Worm (Caenorhabditis elegans) whole organism, L1 larva: ENCODE results near the gene smg-8.
A peak's percentile ranks its signal among the peaks of the same experiment; 100 is the strongest.

Experiments
- C34B4.2 ChIP-seq: sonication (generic microtip); optimal IDR thresholded peaks from 2 replicates; lab custom pipeline; 2017; ENCODE audit warnings: mild to moderate bottlenecking, missing genetic modification characterization, missing compliant biosample characterization
- aha-1 ChIP-seq: fragments of 150-350 bp; optimal IDR thresholded peaks from 2 replicates; lab custom pipeline; 2014; ENCODE audit warnings: missing biosample characterization, missing genetic modification characterization
- ceh-8 ChIP-seq: fragments of 200-800 bp; sonication (Bioruptor generic); optimal IDR thresholded peaks from 2 replicates; lab custom pipeline; 2018; ENCODE audit warnings: mild to moderate bottlenecking, missing genetic modification characterization, moderate library complexity, missing compliant biosample characterization
- efl-1 ChIP-seq, 4 experiments: fragments of 150-350 bp; optimal IDR thresholded peaks in 3 of 4; peaks in 1 of 4; 1 replicate in 1 of 4; 2 replicates in 3 of 4; lab custom pipeline; 2014; ENCODE audit warnings: missing biosample characterization in 2 of 4, missing genetic modification characterization in 2 of 4, missing genetic modification reagents in 2 of 4
- efl-3 ChIP-seq: fragments of 200-800 bp; sonication (Bioruptor generic); optimal IDR thresholded peaks from 2 replicates; lab custom pipeline; 2018; ENCODE audit warnings: mild to moderate bottlenecking, missing genetic modification characterization, missing compliant biosample characterization
- elt-2 ChIP-seq: sonication (generic microtip); optimal IDR thresholded peaks from 2 replicates; lab custom pipeline; 2016; ENCODE audit warnings: missing genetic modification characterization, mild to moderate bottlenecking, inconsistent platforms, missing compliant biosample characterization, missing genetic modification reagents
- elt-3 ChIP-seq, 6 experiments: fragments of 150-350 bp in 1 of 6; sonication (generic microtip); optimal IDR thresholded peaks; 2 replicates each; lab custom pipeline; 2017 to 2018; ENCODE audit warnings: missing biosample characterization in 6 of 6, missing genetic modification characterization in 6 of 6, inconsistent platforms in 1 of 6
- ets-5 ChIP-seq: fragments of 200-800 bp; sonication (Bioruptor generic); IDR thresholded peaks from 2 replicates; pipeline ENCODE4 v1.3.6; 2022; ENCODE audit warnings: missing genetic modification characterization, missing compliant biosample characterization
- fkh-10 ChIP-seq: sonication (generic microtip); optimal IDR thresholded peaks from 2 replicates; lab custom pipeline; 2017; ENCODE audit warnings: missing biosample characterization, missing genetic modification reagents, missing genetic modification characterization
- fkh-8 ChIP-seq: sonication (generic microtip); optimal IDR thresholded peaks from 2 replicates; lab custom pipeline; 2016; ENCODE audit warnings: mild to moderate bottlenecking, missing genetic modification characterization, missing compliant biosample characterization
- hlh-4 ChIP-seq: sonication (generic microtip); optimal IDR thresholded peaks from 2 replicates; lab custom pipeline; 2016; ENCODE audit warnings: mild to moderate bottlenecking, missing genetic modification characterization, missing compliant biosample characterization
- hpl-2 ChIP-seq: fragments of 150-350 bp; optimal IDR thresholded peaks from 2 replicates; lab custom pipeline; 2014; ENCODE audit warnings: missing biosample characterization, missing genetic modification reagents, missing genetic modification characterization
- lin-13 ChIP-seq: fragments of 150-350 bp; optimal IDR thresholded peaks from 2 replicates; lab custom pipeline; 2014; ENCODE audit warnings: missing biosample characterization, missing genetic modification reagents, missing genetic modification characterization
- lin-15B ChIP-seq: fragments of 150-350 bp; sonication (generic microtip); optimal IDR thresholded peaks from 3 replicates; lab custom pipeline; 2014; ENCODE audit warnings: missing biosample characterization, missing genetic modification characterization
- lin-35 ChIP-seq, 2 experiments: fragments of 150-350 bp; optimal IDR thresholded peaks; 2 replicates each; lab custom pipeline; 2014; ENCODE audit warnings: missing biosample characterization in 2 of 2, missing genetic modification characterization in 2 of 2, missing genetic modification reagents in 2 of 2
- lir-3 ChIP-seq: sonication (generic microtip); optimal IDR thresholded peaks from 2 replicates; lab custom pipeline; 2016; ENCODE audit warnings: mild to moderate bottlenecking, missing genetic modification characterization, moderate library complexity, missing compliant biosample characterization; ENCODE audit not compliant: poor library complexity
- mab-9 ChIP-seq: fragments of 200-800 bp; sonication (Bioruptor generic); IDR thresholded peaks from 2 replicates; pipeline ENCODE4 v1.3.6; 2022; ENCODE audit warnings: missing genetic modification reagents, missing genetic modification characterization, missing compliant biosample characterization
- mdl-1 ChIP-seq, 2 experiments: fragments of 150-350 bp; optimal IDR thresholded peaks; 2 replicates each; lab custom pipeline; 2014 to 2017; ENCODE audit warnings: missing biosample characterization in 2 of 2, missing genetic modification characterization in 2 of 2, inconsistent platforms in 1 of 2
- nhr-20 ChIP-seq: sonication (generic microtip); optimal IDR thresholded peaks from 2 replicates; lab custom pipeline; 2016; ENCODE audit warnings: mild to moderate bottlenecking, missing genetic modification characterization, missing compliant biosample characterization
- nhr-237 ChIP-seq: fragments of 150-350 bp; optimal IDR thresholded peaks from 2 replicates; lab custom pipeline; 2014; ENCODE audit warnings: missing biosample characterization, missing genetic modification characterization
- nhr-28 ChIP-seq: fragments of 150-350 bp; optimal IDR thresholded peaks from 2 replicates; lab custom pipeline; 2014; ENCODE audit warnings: missing biosample characterization, missing genetic modification characterization
- nhr-47 ChIP-seq: sonication (generic microtip); optimal IDR thresholded peaks from 2 replicates; lab custom pipeline; 2016; ENCODE audit warnings: mild to moderate bottlenecking, missing genetic modification characterization, moderate library complexity, missing compliant biosample characterization
- nhr-71 ChIP-seq: sonication (generic microtip); optimal IDR thresholded peaks from 2 replicates; lab custom pipeline; 2016; ENCODE audit warnings: mild to moderate bottlenecking, missing genetic modification characterization, moderate library complexity, missing compliant biosample characterization
- nhr-76 ChIP-seq: sonication (generic microtip); optimal IDR thresholded peaks from 2 replicates; lab custom pipeline; 2017; ENCODE audit warnings: missing biosample characterization, missing genetic modification characterization
- nhr-84 ChIP-seq: sonication (generic microtip); optimal IDR thresholded peaks from 2 replicates; lab custom pipeline; 2017; ENCODE audit warnings: missing biosample characterization, missing genetic modification characterization
- nhr-90 ChIP-seq: sonication (generic microtip); optimal IDR thresholded peaks from 2 replicates; lab custom pipeline; 2016; ENCODE audit warnings: mild to moderate bottlenecking, missing genetic modification characterization, missing compliant biosample characterization; ENCODE audit not compliant: poor library complexity
- pqm-1 ChIP-seq: sonication (generic microtip); optimal IDR thresholded peaks from 3 replicates; lab custom pipeline; 2017; ENCODE audit warnings: missing biosample characterization, missing genetic modification characterization
- skn-1 ChIP-seq: fragments of 150-350 bp; optimal IDR thresholded peaks from 2 replicates; lab custom pipeline; 2014; ENCODE audit warnings: missing biosample characterization, missing genetic modification characterization
- snpc-4 ChIP-seq: fragments of 150-350 bp; optimal IDR thresholded peaks from 2 replicates; lab custom pipeline; 2014; ENCODE audit warnings: missing biosample characterization, missing genetic modification characterization
- sptf-1 ChIP-seq: fragments of 150-350 bp; optimal IDR thresholded peaks from 2 replicates; lab custom pipeline; 2014; ENCODE audit warnings: missing biosample characterization, missing genetic modification characterization
- swsn-7 ChIP-seq: sonication (generic microtip); optimal IDR thresholded peaks from 2 replicates; lab custom pipeline; 2016; ENCODE audit warnings: missing genetic modification characterization, missing compliant biosample characterization
- tbx-2 ChIP-seq: sonication (generic microtip); optimal IDR thresholded peaks from 2 replicates; lab custom pipeline; 2016; ENCODE audit warnings: missing genetic modification characterization, missing compliant biosample characterization
- tlp-1 ChIP-seq: fragments of 150-350 bp; optimal IDR thresholded peaks from 2 replicates; lab custom pipeline; 2014; ENCODE audit warnings: missing biosample characterization, missing genetic modification characterization
- unc-130 ChIP-seq: fragments of 150-350 bp; optimal IDR thresholded peaks from 2 replicates; lab custom pipeline; 2017; ENCODE audit warnings: missing biosample characterization, missing genetic modification characterization, inconsistent platforms
- xbp-1 ChIP-seq: sonication (generic microtip); optimal IDR thresholded peaks from 2 replicates; lab custom pipeline; 2016; ENCODE audit warnings: missing genetic modification characterization, missing compliant biosample characterization
- zag-1 ChIP-seq: fragments of 150-350 bp; optimal IDR thresholded peaks from 2 replicates; lab custom pipeline; 2014; ENCODE audit warnings: missing biosample characterization, missing genetic modification characterization
- ztf-11 ChIP-seq, 2 experiments: sonication (generic microtip); optimal IDR thresholded peaks; 2 replicates each; lab custom pipeline; 2016 to 2017; ENCODE audit warnings: missing genetic modification characterization in 2 of 2, missing biosample characterization in 1 of 2, missing compliant biosample characterization in 1 of 2
- ztf-4 ChIP-seq: fragments of 150-350 bp; optimal IDR thresholded peaks from 2 replicates; lab custom pipeline; 2014; ENCODE audit warnings: missing biosample characterization, missing genetic modification characterization

The smg-8 gene

DNA sequence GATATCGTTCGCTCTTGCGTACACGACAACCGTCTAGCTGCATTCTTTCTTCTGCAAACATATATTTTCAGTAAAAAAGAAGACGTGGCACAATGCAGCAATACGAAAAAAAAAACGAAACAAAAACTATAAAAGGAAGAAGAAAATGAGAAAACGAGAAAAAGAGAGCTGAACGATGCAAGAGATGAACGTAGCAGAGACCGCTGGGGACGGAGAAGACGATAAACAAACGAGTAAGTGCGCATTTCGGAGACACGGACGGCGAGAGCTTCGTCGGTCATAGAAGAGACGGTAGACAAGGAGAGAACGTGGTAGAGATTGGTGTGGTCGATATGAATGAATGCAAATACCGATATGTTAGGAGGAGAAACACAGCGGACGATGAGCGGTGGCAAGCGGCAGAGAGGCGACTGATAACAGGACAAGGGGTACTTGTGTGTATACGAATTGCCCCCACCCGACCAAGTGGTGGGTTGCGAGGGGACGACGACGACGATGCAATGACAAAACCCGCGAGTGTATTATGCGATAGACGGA lies 3.2 kb upstream of the smg-8 start, which contains the start of gene K04B12.2 (continued):
- TF ChIP-seq skn-1 (tag; lab: Kevin White, UChicago): peak; percentile 45
- TF ChIP-seq lin-15B (tag; lab: Kevin White, UChicago): no peak
- no peak for TF ChIP-seq nhr-28 (tag; lab: Kevin White, UChicago)
- no peak for TF ChIP-seq nhr-76 (tag; lab: Kevin White, UChicago)
- peak; percentile 48 for TF ChIP-seq elt-2 (tag; lab: Kevin White, UChicago)
- no peak for TF ChIP-seq hpl-2 (GFP tag; lab: Kevin White, UChicago)
- no peak for TF ChIP-seq hlh-4 (tag; lab: Kevin White, UChicago)
- TF ChIP-seq ceh-8: no peak

DNA sequence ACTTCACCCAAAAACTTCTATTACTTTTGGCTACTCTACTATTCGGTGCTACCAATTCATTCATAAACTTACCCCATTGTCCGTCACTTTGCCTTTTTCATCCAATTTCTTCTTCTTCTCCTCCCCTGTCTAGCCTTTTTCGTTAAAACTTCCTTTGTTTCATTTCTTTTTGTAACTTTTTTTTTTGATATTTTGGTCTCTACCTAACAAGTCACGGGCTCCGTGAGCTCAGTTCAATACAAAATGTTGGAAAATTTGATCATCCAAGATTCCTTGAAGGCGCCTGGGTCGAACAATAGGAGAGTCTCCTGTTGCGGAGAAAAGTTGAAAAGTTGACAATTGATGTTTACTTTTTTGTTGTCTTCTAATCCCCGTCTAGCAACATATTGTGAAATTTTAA lies 10.7 kb downstream of the smg-8 start:
- TF ChIP-seq efl-1 (optimal IDR thresholded peaks at IDR 0.05; lab: Kevin White, UChicago) (no peak), efl-1 (GFP tag; optimal IDR thresholded peaks at IDR 0.05 in 1 of 2; lab: Kevin White, UChicago) (peak in 1 of 2 experiments; percentile 89), swsn-7 (no peak), fkh-10 (GFP tag; lab: Kevin White, UChicago) (peak; percentile 31), sptf-1 (no peak)

- TF ChIP-seq C34B4.2 (tag; lab: Kevin White, UChicago) (no peak), ztf-4 (tag; lab: Kevin White, UChicago) (no peak), zag-1 (tag; lab: Kevin White, UChicago) (no peak), unc-130 (no peak), aha-1 (tag; lab: Kevin White, UChicago) (no peak), snpc-4 (tag; lab: Kevin White, UChicago) (no peak), hlh-4 (tag; lab: Kevin White, UChicago) (no peak), elt-3 (tag; optimal IDR thresholded peaks at IDR 0.05; lab: Kevin White, UChicago) (no peak), nhr-71 (no peak), nhr-237 (tag; lab: Kevin White, UChicago) (no peak), lir-3 (no peak), ztf-11 (tag; optimal IDR thresholded peaks at IDR 0.05; lab: Kevin White, UChicago) (no peak)
Observed at ce11 chrII:14455332-14455731, 14.1 kb downstream of the smg-8 start, which contains the start of gene dmsr-6. Gene dmsr-6, plus strand, starts transcription at chrII:14455632.

DNA sequence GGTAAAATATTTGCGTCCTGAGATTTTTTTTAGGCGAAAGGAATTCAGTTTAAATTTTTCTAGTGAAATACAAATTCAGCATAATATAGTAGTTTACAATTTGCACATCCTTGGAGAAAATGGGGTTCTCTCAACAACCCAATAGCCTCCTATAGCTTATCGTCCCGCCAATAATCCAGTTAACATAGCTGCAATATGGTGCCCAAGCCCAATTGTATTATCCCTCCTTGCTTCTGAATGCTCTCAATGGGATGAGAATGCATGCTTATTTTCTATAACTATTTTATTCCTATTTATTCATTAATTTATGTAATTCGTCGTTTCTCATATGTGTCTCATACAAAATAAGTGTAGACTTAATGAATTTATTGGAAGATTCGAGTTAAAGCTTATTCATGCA lies 28.8 kb downstream of the smg-8 start:
- TF ChIP-seq nhr-90 (tag; lab: Kevin White, UChicago) (no peak), fkh-8 (tag; lab: Kevin White, UChicago) (no peak), nhr-84 (no peak), sptf-1 (no peak), tbx-2 (tag; lab: Kevin White, UChicago) (no peak), hpl-2 (GFP tag; lab: Kevin White, UChicago) (no peak), lin-13 (GFP tag; lab: Kevin White, UChicago) (no peak), mab-9 (GFP tag; lab: Robert Waterston, UW) (no peak), nhr-20 (tag; lab: Kevin White, UChicago) (no peak), snpc-4 (tag; lab: Kevin White, UChicago) (no peak), xbp-1 (tag; lab: Kevin White, UChicago) (no peak), ets-5 (GFP tag; lab: Robert Waterston, UW) (no peak), hlh-4 (tag; lab: Kevin White, UChicago) (no peak), mdl-1 (tag; optimal IDR thresholded peaks at IDR 0.05; lab: Kevin White, UChicago) (no peak), efl-3 (GFP tag; lab: Kevin White, UChicago) (no peak), nhr-47 (tag; lab: Kevin White, UChicago) (no peak), tlp-1 (no peak), pqm-1 (no peak), lin-35 (GFP tag; optimal IDR thresholded peaks at IDR 0.05; lab: Kevin White, UChicago) (no peak)
